Fruit fly (Drosophila melanogaster): ENCODE results near the gene milt.
A peak's percentile ranks its signal among the peaks of the same experiment; 100 is the strongest.

The milt gene

dm6 chr2L:7009807-7010470 lies 27.7 kb upstream of the milt start, which contains the start of gene uif (continued):
- TF ChIP-seq CG10366 (GFP tag; IDR thresholded peaks at IDR 0.05) (no peak), oc (tag; optimal IDR thresholded peaks at IDR 0.05) (peak; percentile 76), onecut (GFP tag; IDR thresholded peaks at IDR 0.05) (peak; percentile 45; the same call in 1 of the 2 replicates), dmrt11E (tag; optimal IDR thresholded peaks at IDR 0.05) (no peak), pita (GFP tag; optimal IDR thresholded peaks at IDR 0.05) (no peak), CG34224 (GFP tag; IDR thresholded peaks at IDR 0.05; ENCODE audit: partially characterized antibody) (peak; percentile 37; the same call in 1 of the 3 replicates), zfh2 (GFP tag; optimal IDR thresholded peaks at IDR 0.05) (no peak), CG11723 (GFP tag; optimal IDR thresholded peaks at IDR 0.05) (no peak), MESR4 (GFP tag; optimal IDR thresholded peaks at IDR 0.05) (no peak), NK7.1 (GFP tag; optimal IDR thresholded peaks at IDR 0.05) (no peak), bab2 (GFP tag; optimal IDR thresholded peaks at IDR 0.05) (no peak), Dbx (GFP tag; IDR thresholded peaks at IDR 0.05) (no peak), gsb-n (tag; optimal IDR thresholded peaks at IDR 0.05) (no peak), CG3065 (GFP tag; optimal IDR thresholded peaks at IDR 0.05) (no peak), dpn (GFP tag; optimal IDR thresholded peaks at IDR 0.05) (no peak), CG11696 (GFP tag; IDR thresholded peaks at IDR 0.05) (no peak), Deaf1 (tag; optimal IDR thresholded peaks at IDR 0.05) (peak; percentile 94), ewg (GFP tag; optimal IDR thresholded peaks at IDR 0.05) (no peak), CG12744 (GFP tag; optimal IDR thresholded peaks at IDR 0.05) (no peak), sens (GFP tag) (peak; percentile 4), CG12769 (tag; optimal IDR thresholded peaks at IDR 0.05) (peak; percentile 91), z (GFP tag; IDR thresholded peaks at IDR 0.05) (0 out of 3 replicates have a peak, but pooled peaks have one; percentile 16)

DNA sequence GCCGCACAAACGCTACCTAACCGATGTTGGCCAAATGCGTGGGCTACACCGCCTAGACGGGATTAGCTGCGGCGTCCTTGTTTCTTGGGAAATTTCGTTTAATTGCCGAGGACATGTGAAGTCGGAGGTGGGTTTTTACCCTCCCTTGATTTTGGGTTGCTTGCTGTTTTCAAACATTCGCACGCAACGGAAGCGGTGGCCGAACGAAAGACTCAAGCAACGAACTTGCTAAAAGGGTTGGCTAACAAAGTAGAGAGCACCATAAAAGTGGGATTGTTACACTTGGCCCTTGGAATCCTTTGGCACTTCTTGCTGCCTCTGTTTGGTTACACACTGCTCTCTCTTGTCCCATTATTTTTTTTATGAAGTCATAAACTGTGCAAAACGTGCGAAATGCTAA lies 27.1 kb upstream of the milt start:
- TF ChIP-seq cad (GFP tag; optimal IDR thresholded peaks at IDR 0.05) (peak; percentile 80), dmrt11E (tag; optimal IDR thresholded peaks at IDR 0.05) (no peak), CG15479 (GFP tag; optimal IDR thresholded peaks at IDR 0.05) (peak; percentile 18), tll (GFP tag; optimal IDR thresholded peaks at IDR 0.05) (peak in 1 of 2 experiments; percentile 81), zen (tag; optimal IDR thresholded peaks at IDR 0.05) (peak; percentile 68), Kr (GFP tag; optimal IDR thresholded peaks at IDR 0.05) (peak; percentile 51)

- TF ChIP-seq oc (tag; optimal IDR thresholded peaks at IDR 0.05) (no peak), Bteb2 (GFP tag; optimal IDR thresholded peaks at IDR 0.05) (no peak), jigr1 (GFP tag; IDR thresholded peaks at IDR 0.05) (no peak), Sin3A (optimal IDR thresholded peaks at IDR 0.05) (no peak), Hand (GFP tag; optimal IDR thresholded peaks at IDR 0.05) (no peak), wdn (GFP tag; IDR thresholded peaks at IDR 0.05) (no peak), unc-4 (GFP tag; IDR thresholded peaks at IDR 0.05; ENCODE audit: partially characterized antibody) (no peak), B-H1 (GFP tag; IDR thresholded peaks at IDR 0.05) (no peak), Drgx (GFP tag; IDR thresholded peaks at IDR 0.05) (no peak), Tbp (GFP tag; optimal IDR thresholded peaks at IDR 0.05) (no peak), CG1024 (GFP tag; IDR thresholded peaks at IDR 0.05) (no peak), wor (GFP tag; IDR thresholded peaks at IDR 0.05) (no peak), HHEX (GFP tag; optimal IDR thresholded peaks at IDR 0.05) (no peak), slp2 (GFP tag; optimal IDR thresholded peaks at IDR 0.05) (no peak), ems (GFP tag; optimal IDR thresholded peaks at IDR 0.05) (no peak), CG18476 (GFP tag; optimal IDR thresholded peaks at IDR 0.05) (no peak), nerfin-2 (GFP tag; IDR thresholded peaks at IDR 0.05; ENCODE audit: partially characterized antibody) (no peak)
These were observed 25.7 kb upstream of the milt start, which contains the start of gene CG43321 for dm6 chr2L:7011962-7012361. Gene CG43321 (plus strand): TSS chr2L:7012262.
